Worm (Caenorhabditis elegans): ENCODE measurements around the gene hpo-8.

The hpo-8 gene

DNA sequence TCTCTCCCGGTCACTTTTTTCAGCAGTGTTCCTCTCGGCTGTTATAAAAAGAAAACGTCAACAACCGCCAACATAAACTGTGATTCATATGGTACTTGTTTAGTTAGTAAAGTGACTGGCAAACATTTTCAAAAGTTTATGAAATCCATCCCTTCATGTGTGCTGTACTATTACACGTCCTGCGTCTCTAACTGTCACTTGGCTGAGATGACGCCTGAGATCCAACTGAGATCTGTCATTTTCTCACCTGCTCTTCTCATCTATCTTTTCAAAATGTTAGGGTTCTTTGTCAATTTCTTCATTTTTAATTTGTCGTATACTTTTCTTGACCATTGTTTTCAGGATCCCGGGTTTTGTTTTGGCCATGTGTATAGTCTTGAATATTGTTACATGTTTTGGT, 35.6 kb downstream of the hpo-8 start:
- TF ChIP-seq dao-5 (tag; optimal IDR thresholded peaks at IDR 0.05): no peak
- TF ChIP-seq him-1 (tag; optimal IDR thresholded peaks at IDR 0.05): no peak
- no peak for TF ChIP-seq W03F9.2 (tag; optimal IDR thresholded peaks at IDR 0.05)

DNA sequence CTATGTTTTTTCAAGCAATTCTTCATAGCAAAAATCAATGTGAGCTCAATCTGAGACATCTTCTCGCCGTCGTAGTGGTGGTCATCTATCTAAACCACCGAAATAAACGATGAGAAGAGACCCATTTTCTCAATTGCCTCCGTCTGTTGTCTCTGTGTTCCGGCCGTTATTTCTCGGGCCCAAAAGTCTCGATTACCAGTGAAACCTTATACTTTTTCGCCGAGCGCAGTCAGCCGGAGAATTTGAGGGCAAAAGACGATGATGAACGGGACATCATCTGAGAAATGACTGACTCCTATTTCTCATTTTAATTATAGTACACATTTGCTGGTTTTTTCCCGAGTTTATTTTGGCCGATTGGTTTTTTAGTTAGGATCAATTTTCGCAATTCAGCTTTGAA, 36.7 kb downstream of the hpo-8 start:
- TF ChIP-seq him-1 (tag; optimal IDR thresholded peaks at IDR 0.05): no peak
- TF ChIP-seq W03F9.2 (tag; optimal IDR thresholded peaks at IDR 0.05): no peak
- TF ChIP-seq dao-5 (tag; optimal IDR thresholded peaks at IDR 0.05): no peak

DNA sequence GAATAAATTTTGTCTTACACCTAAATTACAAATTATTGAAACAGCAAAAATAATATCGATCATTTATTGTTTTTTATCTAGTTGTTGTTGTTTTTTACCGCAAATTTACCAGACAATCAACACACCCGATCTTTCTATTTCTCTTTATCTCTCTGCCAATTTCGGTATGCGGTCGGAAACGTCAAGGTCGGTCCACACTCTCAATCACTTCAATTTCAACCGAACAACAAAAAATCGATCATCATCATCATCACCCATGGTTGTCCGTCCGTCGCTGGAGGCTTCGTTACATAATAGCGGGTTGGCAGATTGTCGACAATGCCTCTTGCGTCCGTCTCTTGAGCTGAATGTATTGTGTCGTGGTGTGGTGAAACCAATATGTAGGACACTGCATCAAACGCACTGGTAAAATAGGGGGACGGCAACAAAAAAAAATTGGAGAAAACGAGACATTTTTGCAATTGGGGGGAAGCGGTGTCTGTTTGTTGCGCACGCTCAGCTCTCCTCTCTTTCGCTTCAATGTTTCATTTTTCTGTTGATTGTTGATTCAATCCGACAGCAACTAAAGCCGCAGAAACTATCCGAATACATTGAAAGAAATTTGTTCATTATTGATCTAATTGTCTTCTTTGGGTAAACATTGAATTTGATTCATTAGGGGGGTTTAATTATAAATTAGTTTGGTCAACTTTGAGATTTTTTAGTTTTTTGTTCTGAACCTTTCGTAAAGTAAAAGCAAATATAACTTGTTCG, 37.9 kb downstream of the hpo-8 start:
- no peak for TF ChIP-seq him-1 (tag; optimal IDR thresholded peaks at IDR 0.05)
- TF ChIP-seq W03F9.2 (tag; optimal IDR thresholded peaks at IDR 0.05): no peak
- no peak for TF ChIP-seq dao-5 (tag; optimal IDR thresholded peaks at IDR 0.05)

DNA sequence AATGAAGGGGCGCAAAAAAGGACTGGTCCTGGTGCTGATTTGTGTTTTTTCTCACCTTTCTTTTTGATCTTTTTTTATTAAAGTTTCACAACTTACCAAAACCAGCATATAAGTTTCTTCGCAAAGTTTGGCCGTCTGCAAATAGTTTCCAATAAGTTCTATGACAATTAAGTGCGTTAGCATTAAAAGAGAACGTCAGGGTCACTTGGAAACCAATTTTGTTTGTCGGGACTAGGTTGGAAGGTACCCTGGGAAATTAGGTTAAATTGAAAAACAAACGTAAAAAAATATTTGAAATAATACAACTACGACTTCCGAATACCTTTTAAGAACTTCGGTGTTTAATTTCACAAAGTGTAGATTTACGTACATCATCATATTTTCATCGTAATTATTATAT, 39.5 kb downstream of the hpo-8 start:
- TF ChIP-seq W03F9.2 (tag; optimal IDR thresholded peaks at IDR 0.05) (no peak), dao-5 (tag; optimal IDR thresholded peaks at IDR 0.05) (no peak)

DNA sequence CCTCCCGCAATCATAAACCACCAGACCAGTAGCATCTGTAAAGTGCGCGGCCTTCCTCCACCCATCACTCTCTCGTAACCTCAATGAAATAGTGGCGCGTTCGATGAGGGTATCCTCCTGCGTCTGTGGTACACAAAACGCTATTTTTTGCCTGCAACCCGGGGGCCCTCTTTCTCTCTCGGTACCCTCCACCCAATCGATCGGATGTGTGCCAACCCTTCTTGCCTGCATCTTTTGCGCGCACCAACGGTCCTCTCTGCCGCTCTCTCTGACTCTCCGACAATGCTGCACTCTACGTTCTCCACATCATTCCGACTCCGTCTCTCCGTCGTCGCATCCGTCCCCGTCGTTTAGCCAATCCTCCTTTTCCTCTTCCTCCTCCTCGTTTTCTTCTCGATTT, 40.4 kb downstream of the hpo-8 start:
- TF ChIP-seq dao-5 (tag; optimal IDR thresholded peaks at IDR 0.05) (no peak), him-1 (tag; optimal IDR thresholded peaks at IDR 0.05) (peak; percentile 70), W03F9.2 (tag; optimal IDR thresholded peaks at IDR 0.05) (no peak)

DNA sequence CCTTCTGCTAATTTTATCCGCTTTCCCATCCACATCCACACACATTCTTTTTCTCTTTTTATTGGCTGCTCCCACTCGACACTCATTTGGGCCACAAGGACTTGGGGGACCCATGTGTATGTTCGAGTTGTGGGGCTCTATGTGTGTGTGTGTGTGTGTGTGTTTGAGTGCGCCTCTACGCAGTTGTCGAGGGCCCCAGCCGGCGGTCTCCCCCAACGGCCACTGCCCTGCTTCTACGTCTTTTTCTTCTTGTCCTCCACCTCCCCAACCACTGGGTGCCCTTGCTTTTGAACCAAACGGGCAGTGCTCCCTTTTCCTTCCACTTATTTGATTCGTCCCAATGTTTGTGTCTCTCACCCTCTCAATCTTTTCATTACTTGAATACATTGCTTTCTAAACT, 41.5 kb downstream of the hpo-8 start:
- TF ChIP-seq him-1 (tag; optimal IDR thresholded peaks at IDR 0.05) (peak; percentile 44), dao-5 (tag; optimal IDR thresholded peaks at IDR 0.05) (no peak)

DNA sequence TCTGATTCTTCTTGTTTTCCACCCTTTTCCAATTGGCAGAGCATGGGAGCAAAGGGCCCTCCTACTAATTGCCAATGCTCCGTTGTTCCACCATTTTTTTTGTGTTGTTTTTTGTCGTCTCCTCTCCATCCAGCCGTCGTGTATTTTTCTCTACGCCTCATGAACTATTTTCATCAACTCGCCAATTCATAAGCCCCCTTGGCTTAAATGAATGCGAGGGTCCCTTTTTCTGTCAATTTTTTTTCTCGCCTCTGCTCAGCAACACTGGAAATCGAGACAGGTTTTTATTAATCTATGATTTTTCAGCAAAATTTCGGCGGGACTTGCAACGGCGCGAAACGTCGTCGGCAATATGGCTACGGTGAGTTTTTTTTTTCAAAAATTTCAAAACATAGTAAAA, 41.9 kb downstream of the hpo-8 start, which contains the start of gene unc-70:
Gene unc-70 (plus strand): TSS at position 301 of the 400 bp plus-strand sequence.
- TF ChIP-seq him-1 (tag; optimal IDR thresholded peaks at IDR 0.05) (peak; percentile 4), dao-5 (tag; optimal IDR thresholded peaks at IDR 0.05) (no peak)

DNA sequence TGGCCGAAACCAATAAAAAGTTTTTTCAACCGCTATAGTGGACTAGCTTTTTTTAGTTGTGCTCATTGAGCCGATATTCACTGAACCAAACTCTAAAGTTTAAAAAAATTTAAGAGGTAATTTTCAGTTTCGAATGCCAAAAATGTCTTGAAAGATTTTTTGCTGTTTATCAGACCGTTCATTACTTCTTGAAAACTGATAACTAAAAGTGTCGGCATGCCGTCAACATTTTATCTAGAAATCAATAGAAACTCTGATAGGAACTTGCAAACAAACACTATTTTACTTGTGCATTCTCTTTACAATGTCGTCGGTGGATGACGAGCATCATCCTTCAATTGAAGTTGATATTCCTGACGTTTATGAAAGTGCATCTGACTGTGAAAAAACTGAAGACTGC, 42.6 kb downstream of the hpo-8 start:
- TF ChIP-seq him-1 (tag; optimal IDR thresholded peaks at IDR 0.05) (no peak), W03F9.2 (tag; optimal IDR thresholded peaks at IDR 0.05) (no peak), dao-5 (tag; optimal IDR thresholded peaks at IDR 0.05) (no peak)

DNA sequence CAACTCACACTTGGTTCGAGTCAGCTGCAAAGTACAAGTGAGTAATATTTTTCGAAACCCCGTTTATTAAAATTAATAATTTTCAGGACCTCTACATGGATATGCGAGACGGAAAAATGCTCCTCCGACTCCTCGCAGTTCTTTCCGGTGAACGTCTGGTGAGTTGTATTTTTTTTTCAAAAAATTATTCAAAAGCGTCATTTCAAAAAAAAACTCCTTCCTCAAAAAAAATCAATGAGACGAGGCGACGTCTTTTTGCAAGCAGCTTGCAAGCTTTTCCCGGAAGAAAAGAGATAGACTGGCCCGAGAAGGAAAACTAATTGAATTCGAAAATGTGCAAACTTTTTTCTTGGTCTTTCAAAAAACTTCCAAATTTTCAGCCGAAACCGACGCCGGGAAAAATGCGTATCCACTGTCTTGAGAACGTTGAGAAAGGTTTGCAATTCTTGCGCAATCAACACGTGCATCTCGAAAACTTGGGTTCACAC, 43.4 kb downstream of the hpo-8 start:
- TF ChIP-seq W03F9.2 (tag; optimal IDR thresholded peaks at IDR 0.05) (no peak), him-1 (tag; optimal IDR thresholded peaks at IDR 0.05) (no peak), dao-5 (tag; optimal IDR thresholded peaks at IDR 0.05) (no peak)

DNA sequence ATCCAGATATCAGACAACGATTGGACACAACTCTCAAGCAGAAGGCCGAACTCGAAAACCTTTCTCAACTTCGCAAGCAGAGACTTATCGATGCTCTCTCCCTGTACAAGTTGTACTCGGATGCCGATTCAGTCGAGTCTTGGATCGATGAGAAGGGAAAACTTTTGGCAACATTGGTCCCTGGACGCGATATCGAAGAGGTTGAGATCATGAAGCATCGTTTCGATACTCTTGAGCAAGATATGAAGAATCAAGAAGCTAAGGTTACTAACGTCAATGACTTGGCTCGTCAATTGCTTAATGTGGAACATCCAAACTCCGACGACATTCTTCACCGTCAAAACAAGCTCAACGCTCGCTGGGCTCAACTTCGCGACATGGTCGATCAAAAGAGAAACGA, 46.0 kb downstream of the hpo-8 start:
- TF ChIP-seq dao-5 (tag; optimal IDR thresholded peaks at IDR 0.05): no peak

DNA sequence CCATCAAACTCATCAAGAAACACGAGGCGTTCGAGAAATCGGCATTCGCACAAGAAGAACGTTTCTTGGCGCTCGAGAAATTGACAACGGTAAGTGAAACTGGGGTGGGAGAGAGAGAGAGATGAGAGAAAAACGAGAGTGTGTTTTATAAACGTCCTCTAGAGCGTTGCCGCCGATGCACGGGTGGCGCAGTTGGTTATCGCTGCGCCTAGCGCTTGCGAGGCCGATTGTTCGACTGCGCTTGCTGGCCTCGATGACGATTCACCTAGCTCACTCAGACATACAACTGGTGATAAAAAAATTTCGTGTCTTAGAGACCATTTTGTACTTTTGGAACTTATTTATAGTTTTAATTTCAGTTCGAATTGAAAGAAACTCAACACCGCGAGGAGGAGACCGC, 49.7 kb downstream of the hpo-8 start:
- TF ChIP-seq him-1 (tag; optimal IDR thresholded peaks at IDR 0.05) (peak; percentile 84), W03F9.2 (tag; optimal IDR thresholded peaks at IDR 0.05) (no peak), dao-5 (tag; optimal IDR thresholded peaks at IDR 0.05) (peak; percentile 86)

All from whole organism, L4/young adult.